Worm (Caenorhabditis elegans): ENCODE results near the gene nlp-49.

DNA sequence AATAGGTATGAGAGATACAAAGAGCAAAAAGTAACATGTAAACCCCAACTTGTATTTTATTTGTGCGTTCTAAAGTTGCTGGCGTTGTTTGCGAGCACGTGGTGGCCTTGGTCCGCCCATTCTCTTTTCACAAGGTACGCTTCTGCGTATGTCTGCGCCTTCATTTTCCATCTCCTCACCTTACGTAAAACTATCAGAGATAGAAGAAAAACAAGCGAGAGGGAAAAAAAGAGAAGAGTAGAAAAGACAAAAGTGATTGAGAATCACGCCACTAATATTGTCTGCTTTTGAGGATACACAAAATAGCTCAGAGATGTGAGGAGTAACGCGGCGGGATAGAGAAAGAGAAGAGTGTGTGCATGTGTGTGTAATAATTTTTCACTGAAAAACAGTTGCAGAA is 37.7 kb downstream of the nlp-49 start:
- TF ChIP-seq ztf-29 (GFP tag; IDR thresholded peaks at IDR 0.05) (no peak), flt-1 (GFP tag; IDR thresholded peaks at IDR 0.05) (no peak), tab-1 (GFP tag; IDR thresholded peaks at IDR 0.05) (no peak), ref-1 (GFP tag; conservative IDR thresholded peaks at IDR 0.05) (no peak)
